Comparison of ENCODE assay signal across 3 fruit fly cellular contexts in the genomic region with DNA sequence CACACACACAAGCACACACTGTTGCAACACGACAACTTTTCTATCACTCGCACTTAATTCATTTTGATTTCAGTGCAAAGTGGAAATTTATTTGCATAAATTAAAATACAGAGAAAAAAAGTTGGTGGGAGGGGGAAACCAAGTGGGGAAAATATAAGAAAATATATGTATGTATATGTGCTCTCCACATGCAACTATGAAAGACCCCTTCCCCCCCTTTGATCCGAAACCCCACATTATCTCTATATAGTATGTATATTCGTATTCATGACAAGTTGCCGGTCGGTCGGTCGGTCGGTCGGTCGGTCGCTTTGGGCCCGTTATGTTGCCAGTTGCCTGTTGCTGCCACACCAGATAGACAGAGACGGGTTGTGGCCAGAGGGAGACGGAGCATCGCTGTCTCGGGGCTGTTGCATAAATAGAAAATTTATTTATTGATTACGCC.
A peak's percentile ranks its signal among the peaks of the same experiment; 100 is the strongest.
TF ChIP-seq lines count a peak whose summit lies in the region.

No protein-coding gene starts in this region.

- TF ChIP-seq CTCF in whole organism, embryonic (GFP tag; optimal IDR thresholded peaks at IDR 0.05; lab: Kevin White, UChicago) = no peak

TF ChIP-seq in whole organism, embryonic, 481 proteins besides CTCF, POLR2A, EP300 and RAD21 (continues in another document):
- TF ChIP-seq CG11504 (tag; optimal IDR thresholded peaks at IDR 0.05; lab: Kevin White, UChicago) (peak; percentile 11), Hr39 (optimal IDR thresholded peaks at IDR 0.05; lab: Kevin White, UChicago) (no peak), peb (GFP tag; IDR thresholded peaks at IDR 0.05; lab: Robert Waterston, UW) (no peak), CG2120 (GFP tag; optimal IDR thresholded peaks at IDR 0.05; lab: Kevin White, UChicago) (no peak), HHEX (GFP tag; optimal IDR thresholded peaks at IDR 0.05; lab: Kevin White, UChicago) (no peak), CG13287 (GFP tag; IDR thresholded peaks at IDR 0.05; lab: Robert Waterston, UW; ENCODE audit: partially characterized antibody) (no peak), grau (tag; optimal IDR thresholded peaks at IDR 0.05; lab: Kevin White, UChicago) (no peak), z (GFP tag; IDR thresholded peaks at IDR 0.05; lab: Robert Waterston, UW) (0 out of 3 replicates have a peak, but pooled peaks have one; percentile 36), CG7987 (GFP tag; optimal IDR thresholded peaks at IDR 0.05; lab: Kevin White, UChicago) (no peak), CG12769 (tag; optimal IDR thresholded peaks at IDR 0.05; lab: Kevin White, UChicago) (peak; percentile 3), Opbp (GFP tag; IDR thresholded peaks at IDR 0.05; lab: Robert Waterston, UW; ENCODE audit: partially characterized antibody) (no peak), cas (GFP tag; IDR thresholded peaks at IDR 0.05; lab: Robert Waterston, UW) (no peak), sr (GFP tag; IDR thresholded peaks at IDR 0.05; lab: Robert Waterston, UW) (0 out of 3 replicates have a peak, but pooled peaks have one; percentile 26), CG10209 (GFP tag; optimal IDR thresholded peaks at IDR 0.05; lab: Kevin White, UChicago) (peak; percentile 35), amos (GFP tag; IDR thresholded peaks at IDR 0.05; lab: Robert Waterston, UW; ENCODE audit: partially characterized antibody) (no peak), CG14014 (GFP tag; IDR thresholded peaks at IDR 0.05; lab: Robert Waterston, UW) (0 out of 2 replicates have a peak, but pooled peaks have one; percentile 11), sd (tag; optimal IDR thresholded peaks at IDR 0.05; lab: Kevin White, UChicago) (peak; percentile 68), CG16779 (GFP tag; IDR thresholded peaks at IDR 0.05; lab: Robert Waterston, UW) (no peak), ssp (GFP tag; IDR thresholded peaks at IDR 0.05; lab: Robert Waterston, UW) (no peak), luna (GFP tag; optimal IDR thresholded peaks at IDR 0.05; lab: Kevin White, UChicago) (no peak), Scr (GFP tag; IDR thresholded peaks at IDR 0.05; lab: Robert Waterston, UW; ENCODE audit: partially characterized antibody) (no peak), CG6175 (GFP tag; IDR thresholded peaks at IDR 0.05; lab: Robert Waterston, UW) (peak; percentile 64; the same call in 2 of the 3 replicates), Hmr (GFP tag; optimal IDR thresholded peaks at IDR 0.05; lab: Kevin White, UChicago) (no peak), Pdp1 (GFP tag; optimal IDR thresholded peaks at IDR 0.05; lab: Kevin White, UChicago) (peak in 1 of 2 experiments; percentile 90), kay (GFP tag; optimal IDR thresholded peaks at IDR 0.05; lab: Kevin White, UChicago) (no peak), CG7556 (GFP tag; optimal IDR thresholded peaks at IDR 0.05; lab: Kevin White, UChicago) (no peak), lilli (GFP tag; optimal IDR thresholded peaks at IDR 0.05; lab: Kevin White, UChicago) (no peak)

TF ChIP-seq in whole organism, prepupa, 60 proteins besides CTCF, POLR2A, EP300 and RAD21:
- TF ChIP-seq CG11294 (GFP tag; IDR thresholded peaks at IDR 0.05; lab: Robert Waterston, UW) = no peak
- no peak for TF ChIP-seq Sox102F (GFP tag; optimal IDR thresholded peaks at IDR 0.05; lab: Kevin White, UChicago)
- no peak for TF ChIP-seq CG4318 (GFP tag; optimal IDR thresholded peaks at IDR 0.05; lab: Kevin White, UChicago)
- no peak for TF ChIP-seq CG7368 (GFP tag; optimal IDR thresholded peaks at IDR 0.05; lab: Kevin White, UChicago)
- 0 out of 2 replicates have a peak, but pooled peaks have one; percentile 8 for TF ChIP-seq CG15336 (GFP tag; IDR thresholded peaks at IDR 0.05; lab: Robert Waterston, UW)
- TF ChIP-seq CG6854 (GFP tag; optimal IDR thresholded peaks at IDR 0.05; lab: Kevin White, UChicago) = no peak
- no peak for TF ChIP-seq CG9139 (GFP tag; optimal IDR thresholded peaks at IDR 0.05; lab: Kevin White, UChicago)
- TF ChIP-seq Eip75B (GFP tag; optimal IDR thresholded peaks at IDR 0.05; lab: Kevin White, UChicago) = no peak
- TF ChIP-seq CG10669 (GFP tag; optimal IDR thresholded peaks at IDR 0.05; lab: Kevin White, UChicago) = no peak
- no peak for TF ChIP-seq Hr39 (GFP tag; optimal IDR thresholded peaks at IDR 0.05; lab: Kevin White, UChicago)
- no peak for TF ChIP-seq CG6792 (GFP tag; optimal IDR thresholded peaks at IDR 0.05; lab: Kevin White, UChicago)
- no peak for TF ChIP-seq topi (GFP tag; optimal IDR thresholded peaks at IDR 0.05; lab: Kevin White, UChicago)
- no peak for TF ChIP-seq svp (GFP tag; lab: Kevin White, UChicago)
- no peak for TF ChIP-seq esn (GFP tag; optimal IDR thresholded peaks at IDR 0.05; lab: Kevin White, UChicago)
- no peak for TF ChIP-seq dsx (GFP tag; optimal IDR thresholded peaks at IDR 0.05; lab: Kevin White, UChicago; ENCODE audit: poor library complexity, severe bottlenecking)
- TF ChIP-seq CG8119 (GFP tag; IDR thresholded peaks at IDR 0.05; lab: Robert Waterston, UW) = 0 out of 3 replicates have a peak, but pooled peaks have one; percentile 18
- TF ChIP-seq net (GFP tag; optimal IDR thresholded peaks at IDR 0.05; lab: Kevin White, UChicago) = no peak

TF ChIP-seq in whole organism, pupa, 21 proteins besides CTCF, POLR2A, EP300 and RAD21:
- TF ChIP-seq Ets98B (GFP tag; IDR thresholded peaks at IDR 0.05; lab: Robert Waterston, UW) (peak; percentile 24; the same call in 1 of the 2 replicates), D1 (tag; optimal IDR thresholded peaks at IDR 0.05; lab: Kevin White, UChicago) (no peak), Snoo (tag; optimal IDR thresholded peaks at IDR 0.05; lab: Kevin White, UChicago) (no peak), CG32121 (GFP tag; IDR thresholded peaks at IDR 0.05; lab: Robert Waterston, UW) (peak; percentile 8; the same call in 1 of the 2 replicates), CG12605 (GFP tag; IDR thresholded peaks at IDR 0.05; lab: Robert Waterston, UW) (no peak), CG10348 (GFP tag; IDR thresholded peaks at IDR 0.05; lab: Robert Waterston, UW) (no peak), CG13204 (GFP tag; optimal IDR thresholded peaks at IDR 0.05; lab: Kevin White, UChicago) (no peak)

Comparison
In these comparisons a context has a peak if more than half of its experiments do, and no peak if none do; other contexts are left out.
1. Of the 7 proteins assayed by ChIP-seq in both whole organism, embryonic and whole organism, prepupa: peak only in whole organism, embryonic: Blimp-1; only in whole organism, prepupa: none; in both: none; in neither: 6.